Fruit fly (Drosophila melanogaster): ENCODE data around the gene fu.

fu gene

dm6 chrX:18644890-18645289 lies 12.7 kb upstream of the fu start (continued):
- TF ChIP-seq al (GFP tag; IDR thresholded peaks at IDR 0.05) (peak; percentile 36; the same call in 1 of the 2 replicates), mld (GFP tag; IDR thresholded peaks at IDR 0.05; ENCODE audit: partially characterized antibody) (no peak), yki (optimal IDR thresholded peaks at IDR 0.05) (no peak), HmgD (GFP tag; optimal IDR thresholded peaks at IDR 0.05) (peak; percentile 10), Dek (tag; optimal IDR thresholded peaks at IDR 0.05) (peak; percentile 84), Sry-β (GFP tag; optimal IDR thresholded peaks at IDR 0.05) (no peak), CG17361 (GFP tag; IDR thresholded peaks at IDR 0.05) (peak; percentile 82), sima (GFP tag; optimal IDR thresholded peaks at IDR 0.05) (no peak), Hr51 (GFP tag; optimal IDR thresholded peaks at IDR 0.05) (peak; percentile 66 to 88), Xrp1 (GFP tag; IDR thresholded peaks at IDR 0.05) (peak; percentile 81), Antp (GFP tag; optimal IDR thresholded peaks at IDR 0.05) (peak; percentile 62), Doc3 (GFP tag; IDR thresholded peaks at IDR 0.05; ENCODE audit: partially characterized antibody) (no peak), CG12769 (tag; optimal IDR thresholded peaks at IDR 0.05) (peak; percentile 87), tup (GFP tag; optimal IDR thresholded peaks at IDR 0.05) (peak; percentile 45), tap (tag; optimal IDR thresholded peaks at IDR 0.05) (peak; percentile 89), Spps (tag; optimal IDR thresholded peaks at IDR 0.05) (peak; percentile 44), CG14050 (GFP tag; IDR thresholded peaks at IDR 0.05) (peak; percentile 57; the same call in 2 of the 3 replicates), CG4820 (GFP tag; optimal IDR thresholded peaks at IDR 0.05) (peak; percentile 79), zen (tag; optimal IDR thresholded peaks at IDR 0.05) (peak; percentile 77), CG31365 (tag; optimal IDR thresholded peaks at IDR 0.05) (peak; percentile 62), CG8089 (GFP tag; optimal IDR thresholded peaks at IDR 0.05) (peak; percentile 72), CG17612 (GFP tag; IDR thresholded peaks at IDR 0.05) (no peak), dmrt11E (tag; optimal IDR thresholded peaks at IDR 0.05) (peak; percentile 68), CG16815 (GFP tag; optimal IDR thresholded peaks at IDR 0.05) (peak; percentile 66), CG18764 (GFP tag; optimal IDR thresholded peaks at IDR 0.05) (peak; percentile 50), sna (GFP tag; IDR thresholded peaks at IDR 0.05; ENCODE audit: partially characterized antibody) (no peak), CG6689 (GFP tag; IDR thresholded peaks at IDR 0.05) (peak; percentile 72), br (optimal IDR thresholded peaks at IDR 0.05) (no peak), NC2α (GFP tag; optimal IDR thresholded peaks at IDR 0.05) (peak; percentile 36), tx (GFP tag; optimal IDR thresholded peaks at IDR 0.05) (peak; percentile 58), Atf-2 (GFP tag; optimal IDR thresholded peaks at IDR 0.05) (peak; percentile 22), Neu2 (GFP tag; optimal IDR thresholded peaks at IDR 0.05; ENCODE audit: borderline replicate concordance) (no peak), cg (GFP tag; optimal IDR thresholded peaks at IDR 0.05) (no peak), Ets97D (GFP tag; optimal IDR thresholded peaks at IDR 0.05) (no peak), bab2 (GFP tag; optimal IDR thresholded peaks at IDR 0.05) (peak; percentile 22), HmgZ (tag; optimal IDR thresholded peaks at IDR 0.05) (peak; percentile 82), chm (GFP tag; IDR thresholded peaks at IDR 0.05) (peak; percentile 70; the same call in 1 of the 2 replicates), z (GFP tag; IDR thresholded peaks at IDR 0.05) (no peak), CG17568 (GFP tag; optimal IDR thresholded peaks at IDR 0.05) (peak; percentile 72), ken (GFP tag; IDR thresholded peaks at IDR 0.05) (peak; percentile 76), CG8359 (GFP tag; optimal IDR thresholded peaks at IDR 0.05; ENCODE audit: borderline replicate concordance) (peak; percentile 62), HHEX (GFP tag; optimal IDR thresholded peaks at IDR 0.05) (peak; percentile 78), slbo (GFP tag; IDR thresholded peaks at IDR 0.05) (peak; percentile 70; the same call in 1 of the 2 replicates), ham (GFP tag; IDR thresholded peaks at IDR 0.05) (no peak), hkb (optimal IDR thresholded peaks at IDR 0.05) (no peak), hkb (GFP tag; IDR thresholded peaks at IDR 0.05) (peak; percentile 82), sens-2 (GFP tag; IDR thresholded peaks at IDR 0.05) (peak; percentile 53), BEAF-32 (GFP tag; optimal IDR thresholded peaks at IDR 0.05) (no peak), CG6272 (GFP tag; IDR thresholded peaks at IDR 0.05) (peak; percentile 57), Sox100B (GFP tag; optimal IDR thresholded peaks at IDR 0.05) (no peak), wor (GFP tag; IDR thresholded peaks at IDR 0.05) (peak; percentile 59), CG7357 (GFP tag; IDR thresholded peaks at IDR 0.05) (peak; percentile 72)
